Worm (Caenorhabditis elegans): ENCODE data around the gene F39G3.3.

ce11 chrV:4775140-4775539, 43.4 kb downstream of the F39G3.3 start:
- no peak for TF ChIP-seq nhr-77 (tag; optimal IDR thresholded peaks at IDR 0.05)
- no peak for TF ChIP-seq unc-62 (GFP tag; optimal IDR thresholded peaks at IDR 0.05)
- TF ChIP-seq nhr-237 (tag; optimal IDR thresholded peaks at IDR 0.05) = no peak
- no peak for TF ChIP-seq snpc-4 (tag; optimal IDR thresholded peaks at IDR 0.05)
- no peak for TF ChIP-seq ZK546.5 (tag; optimal IDR thresholded peaks at IDR 0.05)
- TF ChIP-seq ztf-4 (tag; optimal IDR thresholded peaks at IDR 0.05) = no peak
- no peak for TF ChIP-seq lin-11 (tag; optimal IDR thresholded peaks at IDR 0.05)
- no peak for TF ChIP-seq mdl-1 (tag; optimal IDR thresholded peaks at IDR 0.05)
- no peak for TF ChIP-seq ztf-11 (tag; optimal IDR thresholded peaks at IDR 0.05)

All from whole organism, L2 larva.